Fruit fly (Drosophila melanogaster) whole organism, embryonic: ENCODE data around the gene CG42716.

ENCODE experiments used
- ATbp ChIP-seq: fragments of 200-800 bp; sonication (Bioruptor generic); optimal IDR thresholded peaks from 2 replicates; lab custom pipeline; 2017; ENCODE audit warnings: missing biosample characterization, mild to moderate bottlenecking, missing genetic modification characterization, missing genetic modification reagents
- B-H1 ChIP-seq: fragments of 200-800 bp; sonication (Bioruptor generic); IDR thresholded peaks from 3 replicates; pipeline ENCODE4 v1.3.6; 2022; ENCODE audit warnings: missing biosample characterization, missing genetic modification characterization
- B-H2 ChIP-seq: fragments of 200-800 bp; sonication (Bioruptor generic); optimal IDR thresholded peaks from 2 replicates; lab custom pipeline; 2018; ENCODE audit warnings: missing biosample characterization, mild to moderate bottlenecking, missing genetic modification characterization
- Bdp1 ChIP-seq: fragments of 200-800 bp; sonication (Bioruptor generic); optimal IDR thresholded peaks from 3 replicates; lab custom pipeline; 2016; ENCODE audit warnings: missing biosample characterization, missing genetic modification characterization
- BtbVII ChIP-seq: fragments of 200-800 bp; sonication (Bioruptor generic); optimal IDR thresholded peaks from 3 replicates; lab custom pipeline; 2017; ENCODE audit warnings: missing biosample characterization, mild to moderate bottlenecking, missing genetic modification characterization
- CG12071 ChIP-seq: fragments of 200-800 bp; sonication (Bioruptor generic); optimal IDR thresholded peaks from 3 replicates; lab custom pipeline; 2018; ENCODE audit warnings: missing biosample characterization, mild to moderate bottlenecking, missing genetic modification characterization
- CG12391 ChIP-seq: fragments of 200-800 bp; sonication (Bioruptor generic); optimal IDR thresholded peaks from 3 replicates; lab custom pipeline; 2018; ENCODE audit warnings: missing biosample characterization, mild to moderate bottlenecking, missing genetic modification characterization, moderate library complexity
- CG15479 ChIP-seq: fragments of 200-800 bp; sonication (Bioruptor generic); optimal IDR thresholded peaks from 3 replicates; lab custom pipeline; 2019; ENCODE audit warnings: missing biosample characterization, mild to moderate bottlenecking, missing genetic modification characterization, moderate library complexity
- CG16815 ChIP-seq: fragments of 200-800 bp; sonication (Bioruptor generic); optimal IDR thresholded peaks from 3 replicates; lab custom pipeline; 2017; ENCODE audit warnings: missing biosample characterization, mild to moderate bottlenecking, missing genetic modification characterization
- CG17186 ChIP-seq: fragments of 200-800 bp; sonication (Bioruptor generic); optimal IDR thresholded peaks from 3 replicates; lab custom pipeline; 2017; ENCODE audit warnings: missing biosample characterization, missing genetic modification reagents, missing genetic modification characterization
- CG17359 ChIP-seq: fragments of 200-800 bp; sonication (Bioruptor generic); optimal IDR thresholded peaks from 3 replicates; lab custom pipeline; 2018; ENCODE audit warnings: missing biosample characterization, mild to moderate bottlenecking, missing genetic modification characterization, moderate library complexity
- CG17912 ChIP-seq: fragments of 200-800 bp; sonication (Bioruptor generic); optimal IDR thresholded peaks from 2 replicates; lab custom pipeline; 2018; ENCODE audit warnings: missing biosample characterization, mild to moderate bottlenecking, missing genetic modification characterization
- CG18011 ChIP-seq: fragments of 200-800 bp; sonication (Bioruptor generic); optimal IDR thresholded peaks from 2 replicates; lab custom pipeline; 2017; ENCODE audit warnings: missing biosample characterization, missing genetic modification characterization, mild to moderate bottlenecking, moderate library complexity, missing genotype
- CG2120 ChIP-seq: fragments of 200-800 bp; sonication (Bioruptor generic); optimal IDR thresholded peaks from 3 replicates; lab custom pipeline; 2016; ENCODE audit warnings: missing biosample characterization, missing genetic modification characterization
- CG31224 ChIP-seq: fragments of 200-800 bp; sonication (Bioruptor generic); IDR thresholded peaks from 2 replicates; pipeline ENCODE4 v1.3.6; 2022; ENCODE audit warnings: missing biosample characterization, missing genetic modification characterization
- CG7357 ChIP-seq: fragments of 200-800 bp; sonication (Bioruptor generic); IDR thresholded peaks from 3 replicates; pipeline ENCODE4 v1.3.6; 2022; ENCODE audit warnings: missing biosample characterization, missing genetic modification characterization
- CG7556 ChIP-seq: fragments of 200-800 bp; sonication (Bioruptor generic); optimal IDR thresholded peaks from 2 replicates; lab custom pipeline; 2017; ENCODE audit warnings: missing biosample characterization, mild to moderate bottlenecking, missing genetic modification characterization
- CG7786 ChIP-seq: fragments of 200-800 bp; sonication (Bioruptor generic); optimal IDR thresholded peaks from 2 replicates; lab custom pipeline; 2016; ENCODE audit warnings: missing biosample characterization, missing genetic modification characterization
- D19B ChIP-seq: fragments of 200-800 bp; sonication (Bioruptor generic); optimal IDR thresholded peaks from 2 replicates; lab custom pipeline; 2017; ENCODE audit warnings: missing biosample characterization, mild to moderate bottlenecking, missing genetic modification characterization
- Dip3 ChIP-seq: fragments of 200-800 bp; sonication (Bioruptor generic); optimal IDR thresholded peaks from 3 replicates; lab custom pipeline; 2016; ENCODE audit warnings: missing biosample characterization, missing genetic modification characterization
- Elba2 ChIP-seq: fragments of 200-800 bp; sonication (Bioruptor generic); optimal IDR thresholded peaks from 3 replicates; lab custom pipeline; 2016; ENCODE audit warnings: missing biosample characterization, missing genetic modification characterization
- Fer1 ChIP-seq: fragments of 200-800 bp; sonication (Bioruptor generic); optimal IDR thresholded peaks from 2 replicates; lab custom pipeline; 2017; ENCODE audit warnings: missing biosample characterization, mild to moderate bottlenecking, missing genetic modification characterization
- HLH3B ChIP-seq: fragments of 200-800 bp; sonication (Bioruptor generic); IDR thresholded peaks from 2 replicates; pipeline ENCODE4 v1.3.6; 2022; ENCODE audit warnings: missing biosample characterization, missing genetic modification characterization
- HLH4C ChIP-seq: fragments of 200-800 bp; sonication (Bioruptor generic); IDR thresholded peaks from 3 replicates; pipeline ENCODE4 v1.3.6; 2022; ENCODE audit warnings: missing biosample characterization, missing genetic modification characterization; ENCODE audit not compliant: partially characterized antibody
- HmgZ ChIP-seq: fragments of 200-800 bp; sonication (Bioruptor generic); optimal IDR thresholded peaks from 2 replicates; lab custom pipeline; 2018; ENCODE audit warnings: missing biosample characterization, mild to moderate bottlenecking, missing genetic modification characterization
- Hr39 ChIP-seq: fragments of >200 bp; optimal IDR thresholded peaks from 2 replicates; lab custom pipeline; 2017
- Spps ChIP-seq: fragments of 200-800 bp; sonication (Bioruptor generic); optimal IDR thresholded peaks from 2 replicates; lab custom pipeline; 2018; ENCODE audit warnings: missing biosample characterization, mild to moderate bottlenecking, missing genetic modification characterization
- al ChIP-seq: fragments of 200-800 bp; sonication (Bioruptor generic); IDR thresholded peaks from 2 replicates; pipeline ENCODE4 v1.3.6; 2022; ENCODE audit warnings: missing biosample characterization, missing genetic modification characterization
- bbx ChIP-seq: fragments of 200-800 bp; sonication (Bioruptor generic); IDR thresholded peaks from 2 replicates; pipeline ENCODE4 v1.3.6; 2022; ENCODE audit warnings: missing biosample characterization, missing genetic modification characterization; ENCODE audit not compliant: partially characterized antibody
- bowl ChIP-seq: fragments of 200-800 bp; sonication (Bioruptor generic); IDR thresholded peaks from 2 replicates; pipeline ENCODE4 v1.3.6; 2022; ENCODE audit warnings: missing biosample characterization, missing genetic modification characterization
- cg ChIP-seq: fragments of 200-800 bp; sonication (Bioruptor generic); optimal IDR thresholded peaks from 3 replicates; lab custom pipeline; 2019; ENCODE audit warnings: missing biosample characterization, mild to moderate bottlenecking, missing genetic modification characterization, moderate library complexity
- chif ChIP-seq, 2 experiments: fragments of 200-800 bp; sonication (Bioruptor generic); optimal IDR thresholded peaks; 3 replicates each; lab custom pipeline; 2016; ENCODE audit warnings: missing biosample characterization in 2 of 2, missing genetic modification characterization in 2 of 2
- chinmo ChIP-seq: fragments of 200-800 bp; sonication (Bioruptor generic); IDR thresholded peaks from 4 replicates; pipeline ENCODE4 v1.3.6; 2022; ENCODE audit warnings: missing biosample characterization, missing genetic modification characterization; ENCODE audit not compliant: partially characterized antibody
- chn ChIP-seq: fragments of 200-800 bp; sonication (Bioruptor generic); optimal IDR thresholded peaks from 2 replicates; lab custom pipeline; 2016; ENCODE audit warnings: missing biosample characterization, missing genetic modification characterization
- emc ChIP-seq: fragments of 200-800 bp; sonication (Bioruptor generic); optimal IDR thresholded peaks from 2 replicates; lab custom pipeline; 2016; ENCODE audit warnings: missing biosample characterization, missing genetic modification characterization
- gce ChIP-seq: fragments of 200-800 bp; sonication (Bioruptor generic); IDR thresholded peaks from 3 replicates; pipeline ENCODE4 v1.3.6; 2022; ENCODE audit warnings: missing biosample characterization, missing genetic modification characterization
- grau ChIP-seq: fragments of 200-800 bp; optimal IDR thresholded peaks from 3 replicates; lab custom pipeline; 2019; ENCODE audit warnings: missing biosample characterization, mild to moderate bottlenecking, missing genetic modification characterization, moderate library complexity
- gt ChIP-seq: fragments of 200-800 bp; sonication (Bioruptor generic); IDR thresholded peaks from 2 replicates; pipeline ENCODE4 v1.3.6; 2022; ENCODE audit warnings: missing biosample characterization, missing genetic modification characterization
- hbn ChIP-seq: fragments of 200-800 bp; sonication (Bioruptor generic); IDR thresholded peaks from 2 replicates; pipeline ENCODE4 v1.3.6; 2022; ENCODE audit warnings: missing biosample characterization, missing genetic modification characterization; ENCODE audit not compliant: partially characterized antibody
- nerfin-2 ChIP-seq: fragments of 200-800 bp; sonication (Bioruptor generic); IDR thresholded peaks from 2 replicates; pipeline ENCODE4 v1.3.6; 2022; ENCODE audit warnings: missing biosample characterization, missing genetic modification characterization; ENCODE audit not compliant: partially characterized antibody
- ro ChIP-seq: fragments of 200-800 bp; sonication (Bioruptor generic); IDR thresholded peaks from 2 replicates; pipeline ENCODE4 v1.3.6; 2022; ENCODE audit warnings: missing biosample characterization, missing genetic modification characterization
- sens ChIP-seq: fragments of 200-800 bp; sonication (Bioruptor generic); peaks from one replicate; lab custom pipeline; 2016; ENCODE audit warnings: missing biosample characterization, missing genetic modification characterization
- sim ChIP-seq: fragments of 200-800 bp; sonication (Bioruptor generic); IDR thresholded peaks from 2 replicates; pipeline ENCODE4 v1.3.6; 2022; ENCODE audit warnings: missing biosample characterization, missing genetic modification characterization
- sr ChIP-seq: fragments of 200-800 bp; sonication (Bioruptor generic); IDR thresholded peaks from 3 replicates; pipeline ENCODE4 v1.3.6; 2022; ENCODE audit warnings: missing biosample characterization, missing genetic modification characterization
- tgo ChIP-seq: fragments of 200-800 bp; sonication (Bioruptor generic); IDR thresholded peaks from 3 replicates; pipeline ENCODE4 v1.3.6; 2022; ENCODE audit warnings: missing biosample characterization, missing genetic modification characterization
- tll ChIP-seq, 2 experiments: fragments of 200-800 bp in 1 of 2; fragments of >200 bp in 1 of 2; sonication (Bioruptor generic) in 1 of 2; optimal IDR thresholded peaks; 2 replicates each; lab custom pipeline; 2017 to 2019; ENCODE audit warnings: missing biosample characterization in 2 of 2, missing genetic modification characterization in 2 of 2, mild to moderate bottlenecking in 1 of 2, moderate library complexity in 1 of 2
- trem ChIP-seq: fragments of 200-800 bp; optimal IDR thresholded peaks from 3 replicates; lab custom pipeline; 2019; ENCODE audit warnings: missing biosample characterization, mild to moderate bottlenecking, missing genetic modification characterization, moderate library complexity
- unpg ChIP-seq: fragments of 200-800 bp; sonication (Bioruptor generic); optimal IDR thresholded peaks from 3 replicates; lab custom pipeline; 2018; ENCODE audit warnings: missing biosample characterization, mild to moderate bottlenecking, missing genetic modification characterization, moderate library complexity
- wor ChIP-seq: fragments of 200-800 bp; sonication (Bioruptor generic); IDR thresholded peaks from 2 replicates; pipeline ENCODE4 v1.3.6; 2022; ENCODE audit warnings: missing biosample characterization, missing genetic modification characterization
- zen ChIP-seq: fragments of 200-800 bp; sonication (Bioruptor generic); optimal IDR thresholded peaks from 3 replicates; lab custom pipeline; 2018; ENCODE audit warnings: missing biosample characterization, mild to moderate bottlenecking, missing genetic modification characterization, moderate library complexity

CG42716 gene

dm6 chr3L:16027163-16027633 lies 6.4 kb upstream of the CG42716 start (continued):
- TF ChIP-seq cg (GFP tag; lab: Kevin White, UChicago) = peak; percentile 58
- no peak for TF ChIP-seq ro
- peak in 1 of 2 experiments; percentile 34 for TF ChIP-seq chif (GFP tag; optimal IDR thresholded peaks at IDR 0.05; lab: Kevin White, UChicago)
- no peak for TF ChIP-seq HLH4C
- peak; percentile 13; the same call in 1 of the 3 replicates for TF ChIP-seq tgo (GFP tag; lab: Robert Waterston, UW)
- TF ChIP-seq HmgZ (tag; lab: Kevin White, UChicago) = no peak
- TF ChIP-seq sr (GFP tag; lab: Robert Waterston, UW) = 0 out of 3 replicates have a peak, but pooled peaks have one; percentile 31
- TF ChIP-seq D19B (GFP tag; lab: Kevin White, UChicago) = no peak
- TF ChIP-seq CG12071 (GFP tag; lab: Kevin White, UChicago) = peak; percentile 51
- no peak for TF ChIP-seq Elba2 (GFP tag; lab: Kevin White, UChicago)
- TF ChIP-seq gt = no peak
- no peak for TF ChIP-seq zen (tag; lab: Kevin White, UChicago)
- peak; percentile 63 for TF ChIP-seq BtbVII (GFP tag; lab: Kevin White, UChicago)
- no peak for TF ChIP-seq hbn (GFP tag; lab: Robert Waterston, UW)
- no peak for TF ChIP-seq B-H2 (GFP tag; lab: Kevin White, UChicago)
- TF ChIP-seq unpg (GFP tag; lab: Kevin White, UChicago) = peak; percentile 34
- 0 out of 2 replicates have a peak, but pooled peaks have one; percentile 23 for TF ChIP-seq sim
- no peak for TF ChIP-seq Fer1
- TF ChIP-seq Hr39 (lab: Kevin White, UChicago) = no peak
- TF ChIP-seq ATbp (GFP tag; lab: Kevin White, UChicago) = peak; percentile 69
- TF ChIP-seq grau (tag; lab: Kevin White, UChicago) = no peak
- no peak for TF ChIP-seq emc (GFP tag; lab: Kevin White, UChicago)
- TF ChIP-seq sens (GFP tag; lab: Kevin White, UChicago) = peak; percentile 95
- peak in 1 of 2 experiments; percentile 40 for TF ChIP-seq tll (GFP tag; optimal IDR thresholded peaks at IDR 0.05; lab: Kevin White, UChicago)
- no peak for TF ChIP-seq chn (GFP tag; lab: Kevin White, UChicago)
- TF ChIP-seq CG2120 (GFP tag; lab: Kevin White, UChicago) = peak; percentile 44
- TF ChIP-seq bowl (GFP tag; lab: Robert Waterston, UW) = no peak
- TF ChIP-seq CG7786 (GFP tag; lab: Kevin White, UChicago) = no peak
- TF ChIP-seq trem (tag; lab: Kevin White, UChicago) = no peak
- TF ChIP-seq CG17186 (GFP tag; lab: Kevin White, UChicago) = no peak
- TF ChIP-seq Dip3 (GFP tag; lab: Kevin White, UChicago) = no peak
- TF ChIP-seq HLH3B (GFP tag; lab: Robert Waterston, UW) = peak; percentile 50; the same call in 1 of the 2 replicates
- peak; percentile 12; the same call in 1 of the 3 replicates for TF ChIP-seq B-H1
- TF ChIP-seq Bdp1 (GFP tag; lab: Kevin White, UChicago) = no peak
- peak; percentile 9 for TF ChIP-seq CG18011 (GFP tag; lab: Kevin White, UChicago)
- peak; percentile 3 for TF ChIP-seq CG15479
- TF ChIP-seq CG12391 (tag; lab: Kevin White, UChicago) = peak; percentile 15
- TF ChIP-seq CG7556 (GFP tag; lab: Kevin White, UChicago) = no peak
- 0 out of 3 replicates have a peak, but pooled peaks have one; percentile 16 for TF ChIP-seq gce (GFP tag; lab: Robert Waterston, UW)
- TF ChIP-seq nerfin-2 = no peak
- TF ChIP-seq al (GFP tag; lab: Robert Waterston, UW) = peak; percentile 21; the same call in 1 of the 2 replicates
- no peak for TF ChIP-seq CG17912 (GFP tag; lab: Kevin White, UChicago)
- TF ChIP-seq bbx (GFP tag; lab: Robert Waterston, UW) = no peak
- TF ChIP-seq chinmo (GFP tag; lab: Robert Waterston, UW) = peak; percentile 69; the same call in 1 of the 4 replicates
- no peak for TF ChIP-seq wor (GFP tag; lab: Robert Waterston, UW)
- TF ChIP-seq CG31224 = no peak; the same call in 1 of the 2 replicates
- TF ChIP-seq CG7357 = peak; percentile 49; the same call in 1 of the 3 replicates
- TF ChIP-seq CG16815 (GFP tag; lab: Kevin White, UChicago) = no peak
- peak; percentile 48 for TF ChIP-seq CG17359 (tag; lab: Kevin White, UChicago)
- TF ChIP-seq Spps (tag; lab: Kevin White, UChicago) = peak; percentile 8
